Worm (Caenorhabditis elegans) whole organism, L3 larva: Measurements from ENCODE around the gene pes-8.

Experiments used
- ZK546.5 ChIP-seq: sonication (generic microtip); optimal IDR thresholded peaks from 2 replicates; lab custom pipeline; 2017; ENCODE audit warnings: missing biosample characterization, missing genetic modification characterization
- aly-2 ChIP-seq: fragments of 150-350 bp; optimal IDR thresholded peaks from 2 replicates; lab custom pipeline; 2014; ENCODE audit warnings: missing biosample characterization, missing genetic modification characterization
- ama-1 ChIP-seq: fragments of 150-350 bp; optimal IDR thresholded peaks from 2 replicates; lab custom pipeline; 2018
- ceh-16 ChIP-seq: sonication (generic microtip); optimal IDR thresholded peaks from 2 replicates; lab custom pipeline; 2017; ENCODE audit warnings: missing biosample characterization, missing genetic modification characterization
- ceh-9 ChIP-seq: sonication (generic microtip); optimal IDR thresholded peaks from 2 replicates; lab custom pipeline; 2018; ENCODE audit warnings: missing biosample characterization, missing genetic modification characterization
- egl-27 ChIP-seq: sonication (generic microtip); optimal IDR thresholded peaks from 4 replicates; lab custom pipeline; 2017; ENCODE audit warnings: missing biosample characterization, missing genetic modification reagents, missing genetic modification characterization
- egl-5 ChIP-seq: fragments of 150-350 bp; optimal IDR thresholded peaks from 2 replicates; lab custom pipeline; 2017; ENCODE audit warnings: missing biosample characterization, missing genetic modification reagents, missing genetic modification characterization, inconsistent platforms
- elt-1 ChIP-seq: fragments of 150-350 bp; optimal IDR thresholded peaks from 2 replicates; lab custom pipeline; 2014; ENCODE audit warnings: missing biosample characterization, missing genetic modification characterization
- elt-2 ChIP-seq: sonication (generic microtip); optimal IDR thresholded peaks from 2 replicates; lab custom pipeline; 2016; ENCODE audit warnings: missing genetic modification reagents, mild to moderate bottlenecking, missing genetic modification characterization, missing compliant biosample characterization
- eor-1 ChIP-seq, 2 experiments: fragments of 150-350 bp; optimal IDR thresholded peaks; 2 replicates each; lab custom pipeline; 2014 to 2018; ENCODE audit warnings: missing biosample characterization in 2 of 2, missing genetic modification characterization in 2 of 2
- fkh-10 ChIP-seq: sonication (generic microtip); optimal IDR thresholded peaks from 2 replicates; lab custom pipeline; 2017; ENCODE audit warnings: missing biosample characterization, missing genetic modification reagents, missing genetic modification characterization
- fkh-2 ChIP-seq: fragments of 150-350 bp; optimal IDR thresholded peaks from 2 replicates; lab custom pipeline; 2014; ENCODE audit warnings: missing biosample characterization, missing genetic modification reagents, missing genetic modification characterization
- fos-1 ChIP-seq: fragments of 150-350 bp; optimal IDR thresholded peaks from 2 replicates; lab custom pipeline; 2014; ENCODE audit warnings: missing biosample characterization, missing genetic modification characterization
- hmg-11 ChIP-seq: sonication (generic microtip); optimal IDR thresholded peaks from 2 replicates; lab custom pipeline; 2016; ENCODE audit warnings: missing genetic modification characterization, missing compliant biosample characterization
- jun-1 ChIP-seq: fragments of 150-350 bp; optimal IDR thresholded peaks from 2 replicates; lab custom pipeline; 2014; ENCODE audit warnings: missing biosample characterization, missing genetic modification reagents, missing genetic modification characterization
- lin-15B ChIP-seq: fragments of 150-350 bp; optimal IDR thresholded peaks from 2 replicates; lab custom pipeline; 2014; ENCODE audit warnings: missing biosample characterization, missing genetic modification characterization
- lin-39 ChIP-seq: fragments of 150-350 bp; optimal IDR thresholded peaks from 2 replicates; lab custom pipeline; 2018; ENCODE audit warnings: missing biosample characterization, missing genetic modification reagents, missing genetic modification characterization
- mml-1 ChIP-seq: fragments of 150-350 bp; sonication (generic microtip); optimal IDR thresholded peaks from 3 replicates; lab custom pipeline; 2014; ENCODE audit warnings: missing biosample characterization, missing genetic modification characterization
- nhr-11 ChIP-seq: fragments of 150-350 bp; optimal IDR thresholded peaks from 2 replicates; lab custom pipeline; 2014; ENCODE audit warnings: missing biosample characterization, missing genetic modification characterization
- nhr-23 ChIP-seq: fragments of 150-350 bp; optimal IDR thresholded peaks from 2 replicates; lab custom pipeline; 2014; ENCODE audit warnings: missing biosample characterization, missing genetic modification reagents, missing genetic modification characterization
- nhr-237 ChIP-seq: fragments of 150-350 bp; optimal IDR thresholded peaks from 2 replicates; lab custom pipeline; 2014; ENCODE audit warnings: missing biosample characterization, missing genetic modification characterization
- nhr-25 ChIP-seq: sonication (generic microtip); optimal IDR thresholded peaks from 2 replicates; lab custom pipeline; 2017; ENCODE audit warnings: missing biosample characterization, missing genetic modification characterization
- nhr-43 ChIP-seq: sonication (generic microtip); optimal IDR thresholded peaks from 2 replicates; lab custom pipeline; 2016; ENCODE audit warnings: mild to moderate bottlenecking, missing genetic modification characterization, missing compliant biosample characterization; ENCODE audit not compliant: poor library complexity, severe bottlenecking
- nhr-76 ChIP-seq: fragments of 150-350 bp; sonication (generic microtip); optimal IDR thresholded peaks from 5 replicates; lab custom pipeline; 2014; ENCODE audit warnings: missing biosample characterization, missing genetic modification characterization
- nhr-77 ChIP-seq: fragments of 150-350 bp; optimal IDR thresholded peaks from 2 replicates; lab custom pipeline; 2014; ENCODE audit warnings: missing biosample characterization, missing genetic modification characterization
- pha-4 ChIP-seq: fragments of 150-350 bp; optimal IDR thresholded peaks from 2 replicates; lab custom pipeline; 2014; ENCODE audit warnings: missing biosample characterization, missing genetic modification reagents, missing genetic modification characterization
- sea-2 ChIP-seq: fragments of 150-350 bp; sonication (generic microtip); optimal IDR thresholded peaks from 4 replicates; lab custom pipeline; 2014; ENCODE audit warnings: missing biosample characterization, missing genetic modification reagents, missing genetic modification characterization
- tbx-2 ChIP-seq: sonication (generic microtip); optimal IDR thresholded peaks from 2 replicates; lab custom pipeline; 2016; ENCODE audit warnings: mild to moderate bottlenecking, missing genetic modification characterization, missing compliant biosample characterization
- ztf-11 ChIP-seq: fragments of 150-350 bp; optimal IDR thresholded peaks from 2 replicates; lab custom pipeline; 2014; ENCODE audit warnings: missing biosample characterization, missing genetic modification characterization

The pes-8 gene

ce11 chrX:9228441-9228840 is 23.1 kb upstream of the pes-8 start (continued):
- TF ChIP-seq nhr-11 (tag; lab: Kevin White, UChicago) (no peak), fos-1 (tag; lab: Kevin White, UChicago) (no peak)
- TF ChIP-seq, all 47 proteins: peak for 6

DNA sequence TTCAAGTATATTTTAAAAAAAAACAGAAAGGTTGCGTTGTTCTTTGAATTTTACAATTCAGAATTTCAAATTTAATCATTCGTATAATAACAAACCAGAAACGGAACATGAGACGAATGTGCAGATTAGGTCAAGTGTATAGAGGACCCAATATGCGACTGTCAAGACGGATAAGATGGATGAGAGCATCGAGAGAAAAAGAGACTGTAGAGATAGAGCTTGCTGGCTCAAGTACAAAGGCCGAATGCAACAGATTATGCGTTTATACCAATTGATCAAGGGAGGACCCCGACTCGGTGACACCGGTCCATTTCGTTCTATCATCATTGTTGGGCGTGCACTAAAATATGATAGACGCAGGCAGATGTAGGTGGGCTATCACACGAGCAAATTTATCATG is 21.3 kb upstream of the pes-8 start:
- TF ChIP-seq ZK546.5 (tag; lab: Kevin White, UChicago): no peak
- no peak for TF ChIP-seq ztf-11
- TF ChIP-seq pha-4 (tag; lab: Kevin White, UChicago): no peak
- no peak for TF ChIP-seq nhr-76 (tag; lab: Kevin White, UChicago)
- TF ChIP-seq eor-1 (tag; optimal IDR thresholded peaks at IDR 0.05; lab: Kevin White, UChicago): no peak
- TF ChIP-seq lin-39: no peak
- no peak for TF ChIP-seq mml-1 (tag; lab: Kevin White, UChicago)
- TF ChIP-seq fkh-10 (GFP tag; lab: Kevin White, UChicago): no peak
- TF ChIP-seq nhr-237 (tag; lab: Kevin White, UChicago): no peak

DNA sequence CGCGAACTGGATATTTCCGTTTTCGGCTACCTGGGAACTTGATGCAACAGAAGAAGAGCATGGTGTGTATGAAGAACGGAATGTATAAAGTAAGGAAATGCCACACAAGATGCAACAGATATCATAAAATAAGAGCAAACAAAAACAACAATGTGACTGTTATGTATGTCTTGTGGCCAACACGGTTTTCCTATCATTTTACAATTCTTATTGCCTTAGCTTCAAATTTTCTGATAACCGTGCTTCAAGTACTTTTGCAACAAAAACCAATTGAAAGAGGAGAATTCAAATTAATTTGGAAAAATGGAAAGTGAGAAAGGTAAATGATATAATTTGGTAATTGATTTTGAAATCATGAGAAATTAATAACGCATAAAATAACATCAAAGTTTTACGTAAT is 20.0 kb upstream of the pes-8 start:
- TF ChIP-seq lin-15B: no peak
- TF ChIP-seq elt-2 (tag; lab: Kevin White, UChicago): peak; percentile 23

DNA sequence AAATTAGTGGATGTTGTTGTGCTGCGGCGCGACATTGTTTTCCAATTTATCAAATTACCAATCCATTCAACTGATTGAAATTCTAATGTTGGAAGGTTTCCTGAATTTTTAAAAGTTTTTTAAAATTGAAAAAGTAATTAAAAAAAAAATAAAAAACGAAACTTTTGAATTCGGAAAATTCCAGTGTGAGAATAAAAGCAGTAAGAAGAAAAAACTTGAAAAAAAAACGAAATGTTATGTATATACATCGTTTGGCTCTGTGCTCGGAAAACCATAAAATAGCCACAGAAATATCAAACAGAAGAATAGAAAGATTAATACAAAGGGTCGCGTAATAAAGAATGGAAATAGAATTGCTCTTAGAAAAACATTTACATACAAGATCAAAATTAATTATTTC is 19.6 kb upstream of the pes-8 start, which contains the start of gene vav-1:
Gene vav-1 (minus strand): TSS at position 101 of the 400 bp plus-strand sequence.
- TF ChIP-seq egl-5 (tag; lab: Kevin White, UChicago): no peak
- no peak for TF ChIP-seq ama-1
- no peak for TF ChIP-seq sea-2
- no peak for TF ChIP-seq fos-1 (tag; lab: Kevin White, UChicago)
- TF ChIP-seq pha-4 (tag; lab: Kevin White, UChicago): no peak
- no peak for TF ChIP-seq ztf-11

DNA sequence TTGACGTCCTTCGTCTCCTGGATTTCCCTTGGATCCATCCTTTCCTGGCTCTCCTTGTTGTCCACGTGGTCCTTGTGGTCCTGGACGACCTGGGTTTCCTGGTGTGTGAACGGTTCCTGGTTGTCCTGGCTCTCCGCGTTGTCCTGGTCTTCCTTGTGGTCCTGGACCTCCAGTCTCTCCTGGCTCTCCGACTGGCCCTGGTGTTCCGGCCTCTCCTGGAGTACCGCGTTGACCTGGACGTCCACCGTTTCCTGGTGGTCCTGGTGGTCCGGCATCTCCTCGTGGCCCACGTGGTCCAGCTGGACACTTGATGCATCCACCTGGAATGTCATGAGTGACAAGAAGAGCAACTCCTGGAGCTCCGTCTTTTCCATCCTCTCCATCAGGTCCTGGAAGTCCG is 17.8 kb upstream of the pes-8 start:
- TF ChIP-seq jun-1 (tag; lab: Kevin White, UChicago): no peak
- no peak for TF ChIP-seq nhr-77 (tag; lab: Kevin White, UChicago)
- TF ChIP-seq aly-2 (tag; lab: Kevin White, UChicago): no peak
- TF ChIP-seq lin-39: no peak
- no peak for TF ChIP-seq ztf-11
- no peak for TF ChIP-seq nhr-76 (tag; lab: Kevin White, UChicago)

DNA sequence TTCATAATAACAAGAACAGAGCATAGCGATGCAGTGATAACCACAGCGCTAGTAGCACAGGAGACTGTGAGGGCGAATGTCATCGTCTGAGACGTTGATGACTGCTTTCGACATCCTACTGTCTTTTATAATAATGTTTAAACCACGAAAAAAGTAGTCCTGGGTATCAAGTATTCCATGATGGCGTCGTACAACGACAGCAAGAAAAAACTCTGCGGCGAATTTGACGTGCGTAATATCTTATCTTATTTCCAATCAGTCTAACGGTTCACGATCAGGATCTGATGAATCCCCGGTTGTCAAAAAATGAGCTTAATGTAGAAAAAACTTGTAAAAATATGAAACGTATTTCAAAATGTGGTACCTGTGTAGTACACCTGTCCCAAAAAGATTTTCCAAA is 17.1 kb upstream of the pes-8 start, which contains the start of gene col-175:
Gene col-175 (minus strand): TSS at position 101 of the 400 bp plus-strand sequence.
- TF ChIP-seq elt-1: no peak

- TF ChIP-seq sea-2 (no peak), nhr-43 (peak; percentile 66), fkh-2 (tag; lab: Kevin White, UChicago) (no peak)
These were observed 13.9 kb upstream of the pes-8 start for ce11 chrX:9237708-9238107.

DNA sequence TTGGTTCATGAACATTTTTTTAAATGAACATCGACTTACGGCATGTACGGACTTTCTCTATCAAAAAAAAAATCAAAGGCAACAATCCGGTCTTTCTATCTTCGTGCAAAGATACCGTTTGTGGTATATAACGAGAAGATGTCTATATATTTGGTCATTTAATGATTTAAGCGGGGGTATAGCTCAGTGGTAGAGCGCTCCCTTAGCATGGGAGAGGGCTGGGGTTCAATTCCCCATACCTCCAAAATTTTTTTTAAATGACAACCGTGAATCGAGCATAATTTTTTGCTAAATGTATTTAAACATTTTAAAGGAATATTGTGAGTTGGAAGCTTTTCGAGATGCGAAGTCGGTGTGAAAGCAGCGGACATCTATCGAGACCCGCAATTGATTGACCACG is 12.9 kb upstream of the pes-8 start:
- TF ChIP-seq eor-1 (tag; optimal IDR thresholded peaks at IDR 0.05; lab: Kevin White, UChicago) (no peak), ama-1 (no peak), nhr-23 (tag; lab: Kevin White, UChicago) (no peak), nhr-25 (tag; lab: Kevin White, UChicago) (no peak), elt-2 (tag; lab: Kevin White, UChicago) (no peak), ceh-16 (tag; lab: Kevin White, UChicago) (no peak), tbx-2 (peak; percentile 2), nhr-43 (peak; percentile 45), nhr-11 (tag; lab: Kevin White, UChicago) (no peak), nhr-77 (tag; lab: Kevin White, UChicago) (no peak), ZK546.5 (tag; lab: Kevin White, UChicago) (no peak), ceh-9 (tag; lab: Kevin White, UChicago) (no peak), hmg-11 (tag; lab: Kevin White, UChicago) (no peak), egl-27 (tag; lab: Kevin White, UChicago) (no peak)
